Worm (Caenorhabditis elegans) whole organism, L3 larva: ENCODE measurements around the gene trpp-12.

Experiments
- ZK546.5 ChIP-seq: sonication (generic microtip); optimal IDR thresholded peaks from 2 replicates; lab custom pipeline; 2017; ENCODE audit warnings: missing biosample characterization, missing genetic modification characterization
- aly-2 ChIP-seq: fragments of 150-350 bp; optimal IDR thresholded peaks from 2 replicates; lab custom pipeline; 2014; ENCODE audit warnings: missing biosample characterization, missing genetic modification characterization
- ceh-16 ChIP-seq: sonication (generic microtip); optimal IDR thresholded peaks from 2 replicates; lab custom pipeline; 2017; ENCODE audit warnings: missing biosample characterization, missing genetic modification characterization
- ceh-28 ChIP-seq: fragments of 150-350 bp; optimal IDR thresholded peaks from 2 replicates; lab custom pipeline; 2014; ENCODE audit warnings: missing biosample characterization, missing genetic modification reagents, missing genetic modification characterization
- ceh-9 ChIP-seq: sonication (generic microtip); optimal IDR thresholded peaks from 2 replicates; lab custom pipeline; 2018; ENCODE audit warnings: missing biosample characterization, missing genetic modification characterization
- elt-1 ChIP-seq: fragments of 150-350 bp; optimal IDR thresholded peaks from 2 replicates; lab custom pipeline; 2014; ENCODE audit warnings: missing biosample characterization, missing genetic modification characterization
- elt-2 ChIP-seq: sonication (generic microtip); optimal IDR thresholded peaks from 2 replicates; lab custom pipeline; 2016; ENCODE audit warnings: missing genetic modification reagents, mild to moderate bottlenecking, missing genetic modification characterization, missing compliant biosample characterization
- elt-3 ChIP-seq, 3 experiments: fragments of 150-350 bp in 1 of 3; sonication (generic microtip) in 2 of 3; optimal IDR thresholded peaks; 2 replicates in 2 of 3; 4 replicates in 1 of 3; lab custom pipeline; 2014 to 2017; ENCODE audit warnings: missing biosample characterization in 3 of 3, missing genetic modification characterization in 3 of 3
- eor-1 ChIP-seq, 2 experiments: fragments of 150-350 bp; optimal IDR thresholded peaks; 2 replicates each; lab custom pipeline; 2014 to 2018; ENCODE audit warnings: missing biosample characterization in 2 of 2, missing genetic modification characterization in 2 of 2
- fkh-2 ChIP-seq: fragments of 150-350 bp; optimal IDR thresholded peaks from 2 replicates; lab custom pipeline; 2014; ENCODE audit warnings: missing biosample characterization, missing genetic modification reagents, missing genetic modification characterization
- fos-1 ChIP-seq: fragments of 150-350 bp; optimal IDR thresholded peaks from 2 replicates; lab custom pipeline; 2014; ENCODE audit warnings: missing biosample characterization, missing genetic modification characterization
- hmg-11 ChIP-seq: sonication (generic microtip); optimal IDR thresholded peaks from 2 replicates; lab custom pipeline; 2016; ENCODE audit warnings: missing genetic modification characterization, missing compliant biosample characterization
- jun-1 ChIP-seq: fragments of 150-350 bp; optimal IDR thresholded peaks from 2 replicates; lab custom pipeline; 2014; ENCODE audit warnings: missing biosample characterization, missing genetic modification reagents, missing genetic modification characterization
- lsy-12 ChIP-seq: sonication (generic microtip); optimal IDR thresholded peaks from 2 replicates; lab custom pipeline; 2016; ENCODE audit warnings: mild to moderate bottlenecking, missing genetic modification characterization, missing compliant biosample characterization
- mdl-1 ChIP-seq: fragments of 150-350 bp; optimal IDR thresholded peaks from 2 replicates; lab custom pipeline; 2014; ENCODE audit warnings: missing biosample characterization, missing genetic modification characterization
- mml-1 ChIP-seq: fragments of 150-350 bp; sonication (generic microtip); optimal IDR thresholded peaks from 3 replicates; lab custom pipeline; 2014; ENCODE audit warnings: missing biosample characterization, missing genetic modification characterization
- nfya-1 ChIP-seq: sonication (generic microtip); optimal IDR thresholded peaks from 2 replicates; lab custom pipeline; 2017; ENCODE audit warnings: missing genetic modification characterization, mild to moderate bottlenecking, missing compliant biosample characterization, antibody characterized with exemption, moderate library complexity; ENCODE audit not compliant: insufficient read depth
- nhr-11 ChIP-seq: fragments of 150-350 bp; optimal IDR thresholded peaks from 2 replicates; lab custom pipeline; 2014; ENCODE audit warnings: missing biosample characterization, missing genetic modification characterization
- nhr-12 ChIP-seq: fragments of 150-350 bp; optimal IDR thresholded peaks from 2 replicates; lab custom pipeline; 2014; ENCODE audit warnings: missing biosample characterization, missing genetic modification characterization
- nhr-237 ChIP-seq: fragments of 150-350 bp; optimal IDR thresholded peaks from 2 replicates; lab custom pipeline; 2014; ENCODE audit warnings: missing biosample characterization, missing genetic modification characterization
- nhr-25 ChIP-seq: sonication (generic microtip); optimal IDR thresholded peaks from 2 replicates; lab custom pipeline; 2017; ENCODE audit warnings: missing biosample characterization, missing genetic modification characterization
- nhr-28 ChIP-seq: fragments of 150-350 bp; optimal IDR thresholded peaks from 2 replicates; lab custom pipeline; 2014; ENCODE audit warnings: missing biosample characterization, missing genetic modification characterization
- nhr-76 ChIP-seq: fragments of 150-350 bp; sonication (generic microtip); optimal IDR thresholded peaks from 5 replicates; lab custom pipeline; 2014; ENCODE audit warnings: missing biosample characterization, missing genetic modification characterization
- pha-4 ChIP-seq: fragments of 150-350 bp; optimal IDR thresholded peaks from 2 replicates; lab custom pipeline; 2014; ENCODE audit warnings: missing biosample characterization, missing genetic modification reagents, missing genetic modification characterization
- pqm-1 ChIP-seq: fragments of 150-350 bp; optimal IDR thresholded peaks from 2 replicates; lab custom pipeline; 2017; ENCODE audit warnings: missing biosample characterization, missing genetic modification characterization, inconsistent platforms
- snpc-4 ChIP-seq: fragments of 150-350 bp; optimal IDR thresholded peaks from 2 replicates; lab custom pipeline; 2014; ENCODE audit warnings: missing biosample characterization, missing genetic modification characterization
- unc-39 ChIP-seq: sonication (generic microtip); optimal IDR thresholded peaks from 4 replicates; lab custom pipeline; 2017; ENCODE audit warnings: missing biosample characterization, missing genetic modification characterization
- unc-62 ChIP-seq: fragments of 150-350 bp; sonication (generic microtip); optimal IDR thresholded peaks from 4 replicates; lab custom pipeline; 2014; ENCODE audit warnings: missing biosample characterization, missing genetic modification reagents, missing genetic modification characterization
- ztf-11 ChIP-seq: fragments of 150-350 bp; optimal IDR thresholded peaks from 2 replicates; lab custom pipeline; 2014; ENCODE audit warnings: missing biosample characterization, missing genetic modification characterization

trpp-12 gene

DNA sequence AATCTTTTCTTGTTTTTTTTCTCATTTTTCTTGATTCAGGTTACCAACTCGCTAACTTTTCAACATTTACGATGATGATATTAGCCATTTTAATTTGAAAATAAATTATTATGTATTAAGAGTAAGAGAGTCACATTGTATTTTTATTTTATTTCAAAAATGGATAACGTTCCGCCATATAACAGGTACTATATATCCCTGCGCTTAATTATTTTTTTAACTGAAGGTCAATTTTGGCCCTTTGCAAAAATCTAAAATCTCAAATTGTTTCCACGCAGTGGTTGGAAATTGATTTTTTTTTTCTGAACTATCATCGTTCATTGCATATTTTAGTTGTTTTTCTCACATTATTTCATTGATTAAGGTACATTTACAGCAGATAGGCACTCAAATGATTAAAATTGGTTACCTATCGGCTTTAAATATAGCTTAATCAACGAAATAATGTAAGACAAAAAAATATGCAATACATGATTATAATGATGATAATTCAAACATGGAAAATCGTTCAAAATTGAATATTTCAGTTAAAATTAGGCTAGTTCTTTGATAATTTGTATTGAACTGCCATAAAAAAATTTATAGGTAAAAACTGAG is 44.7 kb upstream of the trpp-12 start (continued):
- TF ChIP-seq aly-2 (peak; percentile 64), ceh-16 (tag; lab: Kevin White, UChicago) (no peak), ztf-11 (tag; lab: Kevin White, UChicago) (no peak)

DNA sequence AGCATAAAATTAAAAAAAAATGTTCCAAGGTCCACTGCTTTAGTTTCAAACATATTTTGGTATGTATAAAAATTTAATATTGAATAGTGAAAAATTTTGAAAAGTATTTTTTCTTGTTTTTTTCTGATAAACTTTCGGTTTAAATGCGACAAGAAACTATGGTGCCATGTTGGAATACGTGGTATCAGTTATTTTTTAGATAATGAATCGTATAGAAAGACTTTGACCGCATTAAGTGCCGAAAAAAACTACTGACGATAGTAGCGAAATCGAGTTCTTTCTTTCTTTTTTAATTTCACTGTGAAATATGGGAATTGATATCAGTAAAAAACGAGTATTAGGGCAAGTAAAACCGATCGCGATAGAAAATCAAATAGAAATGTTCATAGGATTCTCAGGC is 43.6 kb upstream of the trpp-12 start, which contains the start of gene T24D8.6:
TSS of gene T24D8.6 (minus strand) at position 101 of the 400 bp plus-strand sequence.
- TF ChIP-seq nhr-11 (tag; lab: Kevin White, UChicago), result no peak
- no peak for TF ChIP-seq eor-1 (tag; optimal IDR thresholded peaks at IDR 0.05; lab: Kevin White, UChicago)
- no peak for TF ChIP-seq jun-1 (tag; lab: Kevin White, UChicago)
- no peak for TF ChIP-seq snpc-4
- no peak for TF ChIP-seq ceh-16 (tag; lab: Kevin White, UChicago)
- no peak for TF ChIP-seq hmg-11 (tag; lab: Kevin White, UChicago)
- no peak for TF ChIP-seq nhr-237 (tag; lab: Kevin White, UChicago)
- TF ChIP-seq ceh-28 (tag; lab: Kevin White, UChicago), result no peak
- TF ChIP-seq nhr-76 (tag; lab: Kevin White, UChicago), result no peak
- TF ChIP-seq pha-4 (tag; lab: Kevin White, UChicago), result no peak
- TF ChIP-seq unc-62 (GFP tag; lab: Kevin White, UChicago), result no peak
- no peak for TF ChIP-seq mdl-1

DNA sequence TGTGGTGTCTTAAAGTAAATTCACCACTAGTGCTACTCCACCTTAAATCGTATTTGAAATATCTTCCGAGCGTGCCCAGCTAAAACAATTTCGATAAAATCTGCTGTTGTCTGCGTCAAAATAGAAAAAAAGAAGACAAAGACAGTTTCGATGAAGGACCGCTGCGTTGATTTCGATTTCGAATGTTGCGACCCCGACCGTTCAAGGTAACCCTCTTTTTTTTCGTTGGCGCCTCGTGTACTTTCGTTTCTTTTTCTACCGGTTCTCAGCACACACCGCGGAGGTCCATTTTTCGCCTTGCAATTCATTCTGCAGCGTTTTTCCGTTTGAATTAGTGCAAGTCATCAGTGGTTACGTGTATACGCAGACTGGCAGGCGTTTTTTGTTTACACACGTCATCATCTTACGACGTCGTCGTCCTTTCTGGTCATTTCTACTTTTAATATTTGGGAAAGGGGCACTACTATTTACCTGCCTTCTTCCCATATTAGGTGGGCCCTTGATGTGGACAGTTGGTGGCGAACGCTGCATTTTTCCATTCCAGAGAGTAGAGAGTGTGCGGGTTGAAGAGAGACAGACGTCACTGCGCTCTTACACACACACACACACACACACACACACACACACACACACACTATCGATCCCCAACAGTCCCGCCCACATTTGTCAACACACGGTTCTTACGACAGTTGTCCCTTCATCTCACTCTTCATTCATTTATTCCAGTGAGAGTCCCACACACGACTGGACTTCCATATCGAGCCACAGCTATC is 41.3 kb upstream of the trpp-12 start:
- TF ChIP-seq mdl-1 (no peak), pha-4 (tag; lab: Kevin White, UChicago) (peak; percentile 79), nhr-76 (tag; lab: Kevin White, UChicago) (no peak), nhr-12 (tag; lab: Kevin White, UChicago) (no peak), snpc-4 (peak; percentile 20), elt-3 (tag; optimal IDR thresholded peaks at IDR 0.05; lab: Kevin White, UChicago) (no peak), ceh-28 (tag; lab: Kevin White, UChicago) (peak; percentile 11), fos-1 (tag; lab: Kevin White, UChicago) (no peak), nfya-1 (tag; lab: Kevin White, UChicago) (no peak), elt-1 (tag; lab: Kevin White, UChicago) (no peak), unc-39 (tag; lab: Kevin White, UChicago) (no peak), nhr-28 (tag; lab: Kevin White, UChicago) (no peak), nhr-237 (tag; lab: Kevin White, UChicago) (no peak), nhr-25 (tag; lab: Kevin White, UChicago) (peak; percentile 80), jun-1 (tag; lab: Kevin White, UChicago) (peak; percentile 5)
- TF ChIP-seq, all 47 proteins: peak for 5

DNA sequence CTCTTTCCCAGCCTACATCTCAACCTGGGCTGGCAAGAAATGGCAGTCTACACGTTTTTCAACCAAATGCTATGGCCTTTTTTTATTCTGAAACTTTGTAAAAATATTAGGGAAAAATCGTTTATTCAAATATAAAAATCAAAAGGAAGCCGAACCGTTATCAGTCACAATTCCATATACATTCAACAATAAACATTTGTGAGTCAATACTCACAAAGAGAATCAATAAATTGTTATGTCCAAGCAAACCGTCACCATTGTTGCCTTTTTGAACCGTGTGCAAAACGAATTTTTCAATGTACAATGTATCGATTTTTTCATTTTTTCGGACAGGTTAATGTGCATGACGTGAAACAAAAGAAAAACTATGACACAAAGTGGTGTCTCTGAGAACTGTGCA is 40.4 kb upstream of the trpp-12 start:
- peak; percentile 66 for TF ChIP-seq pqm-1 (tag; lab: Kevin White, UChicago)
- peak; percentile 70 for TF ChIP-seq pha-4 (tag; lab: Kevin White, UChicago)
- no peak for TF ChIP-seq aly-2
- peak; percentile 27 for TF ChIP-seq elt-2 (tag; lab: Kevin White, UChicago)

DNA sequence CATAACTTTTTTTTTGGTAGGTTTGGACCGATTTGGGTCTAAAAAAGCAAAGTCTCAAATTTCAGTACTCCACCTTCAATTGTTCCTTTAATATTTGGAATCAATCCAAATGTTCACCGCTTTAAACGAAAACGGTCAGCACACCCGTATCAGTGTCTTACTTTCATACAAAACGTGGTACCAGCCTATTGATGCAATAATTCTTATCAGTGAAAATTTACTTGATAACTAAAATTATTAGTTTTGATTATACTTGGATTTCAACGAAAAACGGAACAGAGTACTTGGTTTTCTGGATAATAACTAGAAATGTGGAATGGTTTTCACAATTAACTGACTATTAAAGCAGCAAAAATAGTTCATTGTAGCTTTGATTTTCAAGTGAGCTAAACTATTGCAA is 38.8 kb upstream of the trpp-12 start:
- TF ChIP-seq elt-2 (tag; lab: Kevin White, UChicago) (peak; percentile 84), fos-1 (tag; lab: Kevin White, UChicago) (no peak), pqm-1 (tag; lab: Kevin White, UChicago) (peak; percentile 88)

DNA sequence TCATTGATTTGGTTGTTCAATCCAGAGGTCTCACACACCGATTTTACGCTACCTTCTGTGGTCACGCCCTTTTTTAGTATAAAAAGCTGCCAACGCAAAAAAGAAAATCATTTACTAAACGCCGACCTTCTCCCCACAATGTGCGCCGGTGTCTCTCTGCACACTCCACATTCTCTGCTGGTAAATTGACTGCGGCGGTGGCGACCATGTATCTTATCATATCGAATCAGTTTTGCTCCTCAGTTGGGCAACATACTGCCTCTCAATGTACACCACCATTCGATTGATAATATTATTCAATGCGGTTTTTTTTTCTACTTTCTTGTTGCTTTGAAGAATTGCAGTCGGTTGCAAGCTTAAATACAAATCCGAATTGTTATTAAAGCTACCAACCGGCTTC is 37.4 kb upstream of the trpp-12 start:
- TF ChIP-seq unc-62 (GFP tag; lab: Kevin White, UChicago) (no peak), nfya-1 (tag; lab: Kevin White, UChicago) (no peak), mml-1 (no peak), pha-4 (tag; lab: Kevin White, UChicago) (peak; percentile 18), lsy-12 (no peak), hmg-11 (tag; lab: Kevin White, UChicago) (no peak), nhr-12 (tag; lab: Kevin White, UChicago) (no peak), fkh-2 (no peak), ceh-9 (tag; lab: Kevin White, UChicago) (no peak), elt-3 (tag; optimal IDR thresholded peaks at IDR 0.05; lab: Kevin White, UChicago) (no peak), fos-1 (tag; lab: Kevin White, UChicago) (no peak), ZK546.5 (tag; lab: Kevin White, UChicago) (no peak), pqm-1 (tag; lab: Kevin White, UChicago) (peak; percentile 69), elt-2 (tag; lab: Kevin White, UChicago) (peak; percentile 81)
